Worm (Caenorhabditis elegans) whole organism, early embryonic: ENCODE measurements around the gene F09E10.5.

Experiments used
- ama-1 ChIP-seq: fragments of 150-350 bp; optimal IDR thresholded peaks from 2 replicates; lab custom pipeline; 2014
- ceh-36 ChIP-seq: sonication (generic microtip); optimal IDR thresholded peaks from 2 replicates; lab custom pipeline; 2016; ENCODE audit warnings: missing genetic modification characterization, inconsistent platforms, missing compliant biosample characterization
- hnd-1 ChIP-seq: sonication (generic microtip); optimal IDR thresholded peaks from 2 replicates; lab custom pipeline; 2016; ENCODE audit warnings: missing genetic modification characterization, missing compliant biosample characterization
- scrt-1 ChIP-seq: fragments of 200-800 bp; sonication (Bioruptor generic); IDR thresholded peaks from 2 replicates; pipeline ENCODE4 v1.3.6; 2022; ENCODE audit warnings: missing genetic modification characterization, missing compliant biosample characterization

DNA sequence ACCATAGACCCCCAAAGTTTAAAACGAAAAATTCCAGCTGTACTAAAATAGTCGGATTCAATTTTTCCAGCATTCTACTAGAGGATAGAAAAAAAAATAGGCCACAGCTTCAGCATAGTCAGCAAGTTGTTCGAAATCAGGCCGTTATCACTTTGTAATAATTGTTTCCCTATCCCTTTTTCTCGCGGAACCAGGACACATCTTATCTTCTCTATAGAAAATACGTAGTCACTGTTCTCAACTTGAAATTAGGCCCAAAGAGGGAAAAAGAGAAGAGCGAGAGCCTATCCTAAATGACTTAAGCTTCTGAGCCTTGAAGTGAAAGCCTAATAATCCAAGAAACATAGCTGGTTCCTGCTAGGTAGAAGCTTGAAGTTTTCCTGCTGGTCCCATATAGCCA lies 48.5 kb downstream of the F09E10.5 start:
- TF ChIP-seq ama-1 (lab: Kevin White, UChicago) (no peak), scrt-1 (GFP tag; lab: Robert Waterston, UW) (no peak), hnd-1 (tag; lab: Kevin White, UChicago) (no peak), ceh-36 (tag; lab: Kevin White, UChicago) (no peak)
